Worm (Caenorhabditis elegans) whole organism, L2 larva: ENCODE measurements around the gene ugt-6.

Source experiments
- blmp-1 ChIP-seq: sonication (generic microtip); optimal IDR thresholded peaks from 2 replicates; lab custom pipeline; 2017; ENCODE audit warnings: missing genetic modification characterization, mild to moderate bottlenecking, missing compliant biosample characterization, antibody characterized with exemption, moderate library complexity; ENCODE audit not compliant: insufficient read depth
- elt-1 ChIP-seq: fragments of 150-350 bp; optimal IDR thresholded peaks from 2 replicates; lab custom pipeline; 2014; ENCODE audit warnings: missing biosample characterization, missing genetic modification characterization
- lsy-2 ChIP-seq, 2 experiments: fragments of 150-350 bp in 1 of 2; sonication (generic microtip) in 1 of 2; optimal IDR thresholded peaks; 2 replicates each; lab custom pipeline; 2014 to 2017; ENCODE audit warnings: missing biosample characterization in 2 of 2, missing genetic modification characterization in 2 of 2
- mdl-1 ChIP-seq, 2 experiments: fragments of 150-350 bp in 1 of 2; sonication (generic microtip) in 1 of 2; optimal IDR thresholded peaks; 2 replicates each; lab custom pipeline; 2017; ENCODE audit warnings: missing biosample characterization in 2 of 2, missing genetic modification characterization in 2 of 2
- nhr-12 ChIP-seq: fragments of 150-350 bp; optimal IDR thresholded peaks from 2 replicates; lab custom pipeline; 2014; ENCODE audit warnings: missing biosample characterization, missing genetic modification characterization
- skn-1 ChIP-seq: sonication (generic microtip); optimal IDR thresholded peaks from 2 replicates; lab custom pipeline; 2017; ENCODE audit warnings: missing biosample characterization, missing genetic modification characterization
- snpc-4 ChIP-seq: fragments of 150-350 bp; optimal IDR thresholded peaks from 2 replicates; lab custom pipeline; 2014; ENCODE audit warnings: missing biosample characterization, missing genetic modification characterization

ce11 chrV:12819792-12820453 lies 21.9 kb upstream of the ugt-6 start, which contains the start of the genes ZC443.4 and ugt-18:
- no peak for TF ChIP-seq elt-1 (tag; lab: Kevin White, UChicago)
- no peak for TF ChIP-seq blmp-1 (tag; lab: Kevin White, UChicago)
- no peak for TF ChIP-seq skn-1 (tag; lab: Kevin White, UChicago)
- TF ChIP-seq snpc-4 (tag; lab: Kevin White, UChicago) = no peak
- no peak for TF ChIP-seq nhr-12 (tag; lab: Kevin White, UChicago)
- TF ChIP-seq mdl-1 (tag; optimal IDR thresholded peaks at IDR 0.05; lab: Kevin White, UChicago) = no peak
- no peak for TF ChIP-seq lsy-2 (tag; optimal IDR thresholded peaks at IDR 0.05; lab: Kevin White, UChicago)
